Worm (Caenorhabditis elegans): ENCODE measurements around the gene gst-20.

- no peak for TF ChIP-seq flt-1 (GFP tag; IDR thresholded peaks at IDR 0.05)
- no peak for TF ChIP-seq tab-1 (GFP tag; IDR thresholded peaks at IDR 0.05)
Observed at ce11 chrII:13574395-13574794, 35.2 kb downstream of the gst-20 start.

Data from whole organism, midembryonic.